Worm (Caenorhabditis elegans): Measurements from ENCODE around the gene pgph-2.
A peak's percentile ranks its signal among the peaks of the same experiment; 100 is the strongest.

Gene pgph-2

ce11 chrV:5790497-5791280, 25.8 kb downstream of the pgph-2 start, which contains the start of the genes nhr-142 and F44E7.9 (continued):
- TF ChIP-seq F57C9.4 (tag; optimal IDR thresholded peaks at IDR 0.05) (no peak), F52B5.7 (tag; optimal IDR thresholded peaks at IDR 0.05) (no peak), cebp-2 (GFP tag; IDR thresholded peaks at IDR 0.05) (no peak), lag-1 (GFP tag; IDR thresholded peaks at IDR 0.05) (no peak), rpc-1 (optimal IDR thresholded peaks at IDR 0.05) (peak; percentile 0), rpc-1 (tag; optimal IDR thresholded peaks at IDR 0.05) (no peak), lir-1 (GFP tag; conservative IDR thresholded peaks at IDR 0.05) (peak; percentile 73), tbx-9 (tag; optimal IDR thresholded peaks at IDR 0.05; ENCODE audit: borderline replicate concordance) (no peak), pha-4 (tag; optimal IDR thresholded peaks at IDR 0.05) (no peak), madf-6 (GFP tag; IDR thresholded peaks at IDR 0.05) (peak; percentile 78), let-607 (tag; optimal IDR thresholded peaks at IDR 0.05) (peak in 1 of 2 experiments; percentile 53), K11D2.4 (GFP tag; IDR thresholded peaks at IDR 0.05) (peak; percentile 70), hmg-1.2 (GFP tag; IDR thresholded peaks at IDR 0.05) (peak; percentile 58), ztf-3 (GFP tag; optimal IDR thresholded peaks at IDR 0.05) (no peak), unc-130 (GFP tag; optimal IDR thresholded peaks at IDR 0.05) (peak; percentile 40), F49E8.2 (tag; optimal IDR thresholded peaks at IDR 0.05; ENCODE audit: insufficient read depth) (peak; percentile 42), F55B11.4 (tag; optimal IDR thresholded peaks at IDR 0.05; ENCODE audit: borderline replicate concordance, insufficient read depth) (no peak), T26A5.8 (tag; optimal IDR thresholded peaks at IDR 0.05) (no peak), mel-28 (tag; optimal IDR thresholded peaks at IDR 0.05; ENCODE audit: borderline replicate concordance) (no peak), fkh-3 (tag; optimal IDR thresholded peaks at IDR 0.05) (no peak), F57A8.1 (GFP tag; optimal IDR thresholded peaks at IDR 0.05) (no peak), ceh-91 (GFP tag; IDR thresholded peaks at IDR 0.05) (peak; percentile 54), ceh-79 (tag; optimal IDR thresholded peaks at IDR 0.05) (no peak), Y53G8AR.9 (GFP tag; conservative IDR thresholded peaks at IDR 0.05) (peak; percentile 84; the same call in 1 of the 2 replicates), rcor-1 (GFP tag; IDR thresholded peaks at IDR 0.05) (peak; percentile 87), tbp1 (GFP tag; optimal IDR thresholded peaks at IDR 0.05) (peak; percentile 68), nhr-80 (tag; optimal IDR thresholded peaks at IDR 0.05) (peak; percentile 73), attf-3 (GFP tag; conservative IDR thresholded peaks at IDR 0.05) (peak; percentile 71), dox-1 (GFP tag; IDR thresholded peaks at IDR 0.05) (peak; percentile 95), hmg-20 (GFP tag; IDR thresholded peaks at IDR 0.05) (peak; percentile 45; the same call in 1 of the 2 replicates), K12H6.12 (tag; optimal IDR thresholded peaks at IDR 0.05) (peak; percentile 66), lin-54 (GFP tag; optimal IDR thresholded peaks at IDR 0.05) (peak; percentile 84), ceh-27 (GFP tag; optimal IDR thresholded peaks at IDR 0.05) (peak; percentile 77), madf-3 (GFP tag; IDR thresholded peaks at IDR 0.05) (0 out of 2 replicates have a peak, but pooled peaks have one; percentile 57), attf-6 (GFP tag; IDR thresholded peaks at IDR 0.05) (no peak), ama-1 (optimal IDR thresholded peaks at IDR 0.05) (no peak), ama-1 (GFP tag; optimal IDR thresholded peaks at IDR 0.05) (no peak), him-1 (tag; optimal IDR thresholded peaks at IDR 0.05) (peak; percentile 52), nhr-179 (tag; optimal IDR thresholded peaks at IDR 0.05) (no peak), bed-1 (GFP tag; IDR thresholded peaks at IDR 0.05) (no peak), repo-1 (tag; optimal IDR thresholded peaks at IDR 0.05) (peak; percentile 57), F39B2.1 (GFP tag; IDR thresholded peaks at IDR 0.05) (no peak), Y79H2A.3 (GFP tag; conservative IDR thresholded peaks at IDR 0.05) (no peak), F33H1.4 (GFP tag; IDR thresholded peaks at IDR 0.05) (peak; percentile 67), snpc-1.1 (tag; optimal IDR thresholded peaks at IDR 0.05; ENCODE audit: insufficient read depth) (no peak), dpff-1 (tag; optimal IDR thresholded peaks at IDR 0.05) (no peak), lin-40 (tag; optimal IDR thresholded peaks at IDR 0.05) (peak; percentile 89), B0261.1 (tag; optimal IDR thresholded peaks at IDR 0.05) (no peak)

All from whole organism, young adult.